Fruit fly (Drosophila melanogaster) whole organism, embryonic: Measurements from ENCODE around the gene mTTF.

Experiments
- Awh ChIP-seq: fragments of 200-800 bp; sonication (Bioruptor generic); IDR thresholded peaks from 2 replicates; pipeline ENCODE4, ENCODE4 v1.3.6; 2022; ENCODE audit warnings: missing biosample characterization, missing genetic modification characterization
- Bteb2 ChIP-seq: fragments of 200-800 bp; sonication (Bioruptor generic); optimal IDR thresholded peaks from 2 replicates; lab custom pipeline; 2016; ENCODE audit warnings: missing biosample characterization, missing genetic modification characterization
- CG12236 ChIP-seq: fragments of 200-800 bp; sonication (Bioruptor generic); optimal IDR thresholded peaks from 2 replicates; lab custom pipeline; 2016; ENCODE audit warnings: missing biosample characterization, missing genetic modification characterization
- CG12744 ChIP-seq: fragments of 200-800 bp; sonication (Bioruptor generic); optimal IDR thresholded peaks from 2 replicates; lab custom pipeline; 2016; ENCODE audit warnings: missing biosample characterization, missing genetic modification characterization
- CG13775 ChIP-seq: fragments of 200-800 bp; sonication (Bioruptor generic); optimal IDR thresholded peaks from 3 replicates; lab custom pipeline; 2017; ENCODE audit warnings: missing biosample characterization, mild to moderate bottlenecking, missing genetic modification characterization
- CG15601 ChIP-seq: fragments of 200-800 bp; sonication (Bioruptor generic); optimal IDR thresholded peaks from 3 replicates; lab custom pipeline; 2019; ENCODE audit warnings: missing biosample characterization, mild to moderate bottlenecking, missing genetic modification characterization, moderate library complexity
- CG3065 ChIP-seq: fragments of 200-800 bp; sonication (Bioruptor generic); optimal IDR thresholded peaks from 2 replicates; lab custom pipeline; 2016; ENCODE audit warnings: missing biosample characterization, missing genetic modification characterization
- CG3838 ChIP-seq: fragments of 200-800 bp; sonication (Bioruptor generic); optimal IDR thresholded peaks from 3 replicates; lab custom pipeline; 2016; ENCODE audit warnings: missing biosample characterization, missing genetic modification characterization
- CG4404 ChIP-seq: fragments of 200-800 bp; sonication (Bioruptor generic); IDR thresholded peaks from 2 replicates; pipeline ENCODE4 v1.3.6; 2022; ENCODE audit warnings: missing biosample characterization, missing genetic modification characterization
- CG4854 ChIP-seq: fragments of 200-800 bp; sonication (Bioruptor generic); optimal IDR thresholded peaks from 2 replicates; lab custom pipeline; 2016; ENCODE audit warnings: missing biosample characterization, missing genetic modification characterization, inconsistent platforms
- CG7987 ChIP-seq: fragments of 200-800 bp; sonication (Bioruptor generic); optimal IDR thresholded peaks from 2 replicates; lab custom pipeline; 2018; ENCODE audit warnings: missing biosample characterization, mild to moderate bottlenecking, missing genetic modification characterization, moderate library complexity
- CG8944 ChIP-seq: fragments of 200-800 bp; sonication (Bioruptor generic); optimal IDR thresholded peaks from 3 replicates; lab custom pipeline; 2016; ENCODE audit warnings: missing biosample characterization, missing genetic modification characterization
- Deaf1 ChIP-seq: fragments of 200-800 bp; optimal IDR thresholded peaks from 3 replicates; lab custom pipeline; 2019; ENCODE audit warnings: missing biosample characterization, mild to moderate bottlenecking, missing genetic modification characterization, moderate library complexity
- Dref ChIP-seq: fragments of 200-800 bp; sonication (Bioruptor generic); IDR thresholded peaks from 2 replicates; pipeline ENCODE4 v1.3.6; 2022; ENCODE audit warnings: missing biosample characterization, missing genetic modification characterization
- Drgx ChIP-seq: fragments of 200-800 bp; sonication (Bioruptor generic); IDR thresholded peaks from 2 replicates; pipeline ENCODE4 v1.3.6; 2022; ENCODE audit warnings: missing biosample characterization, missing genetic modification characterization
- Hey ChIP-seq: fragments of 200-800 bp; sonication (Bioruptor generic); optimal IDR thresholded peaks from 3 replicates; lab custom pipeline; 2018; ENCODE audit warnings: missing biosample characterization, mild to moderate bottlenecking, missing genetic modification characterization
- Mad ChIP-seq: fragments of 200-800 bp; sonication (Bioruptor generic); optimal IDR thresholded peaks from 2 replicates; lab custom pipeline; 2016; ENCODE audit warnings: missing biosample characterization, missing genetic modification characterization
- Mrtf ChIP-seq: fragments of 200-800 bp; sonication (Bioruptor generic); IDR thresholded peaks from 3 replicates; pipeline ENCODE4 v1.3.6; 2022; ENCODE audit warnings: missing biosample characterization, missing genetic modification characterization
- Pdp1 ChIP-seq, 2 experiments: fragments of 200-800 bp; sonication (Bioruptor generic); optimal IDR thresholded peaks; 3 replicates each; lab custom pipeline; 2016; ENCODE audit warnings: missing biosample characterization in 2 of 2, missing genetic modification characterization in 2 of 2, mild to moderate bottlenecking in 1 of 2, moderate library complexity in 1 of 2
- Spps ChIP-seq: fragments of 200-800 bp; sonication (Bioruptor generic); optimal IDR thresholded peaks from 2 replicates; lab custom pipeline; 2018; ENCODE audit warnings: missing biosample characterization, mild to moderate bottlenecking, missing genetic modification characterization
- Usf ChIP-seq: fragments of 200-800 bp; sonication (Bioruptor generic); optimal IDR thresholded peaks from 2 replicates; lab custom pipeline; 2017; ENCODE audit warnings: missing genotype, missing biosample characterization, missing genetic modification characterization
- al ChIP-seq: fragments of 200-800 bp; sonication (Bioruptor generic); IDR thresholded peaks from 2 replicates; pipeline ENCODE4 v1.3.6; 2022; ENCODE audit warnings: missing biosample characterization, missing genetic modification characterization
- aop ChIP-seq: fragments of 200-800 bp; sonication (Bioruptor generic); IDR thresholded peaks from 2 replicates; pipeline ENCODE4 v1.3.6; 2022; ENCODE audit warnings: missing biosample characterization, missing genetic modification characterization
- ato ChIP-seq: fragments of 200-800 bp; sonication (Bioruptor generic); IDR thresholded peaks from 2 replicates; pipeline ENCODE4 v1.3.6; 2022; ENCODE audit warnings: missing biosample characterization, missing genetic modification characterization; ENCODE audit not compliant: partially characterized antibody
- bsh ChIP-seq, 2 experiments: fragments of 200-800 bp; sonication (Bioruptor generic); optimal IDR thresholded peaks; 2 replicates each; lab custom pipeline; 2017 to 2018; ENCODE audit warnings: mild to moderate bottlenecking in 2 of 2, missing biosample characterization in 2 of 2, missing genetic modification characterization in 2 of 2, moderate library complexity in 1 of 2
- cad ChIP-seq: fragments of >200 bp; optimal IDR thresholded peaks from 2 replicates; lab custom pipeline; 2017; ENCODE audit warnings: missing biosample characterization, missing genetic modification characterization
- ci ChIP-seq: fragments of 200-800 bp; sonication (Bioruptor generic); IDR thresholded peaks from 3 replicates; pipeline ENCODE4 v1.3.6; 2022; ENCODE audit warnings: missing biosample characterization, missing genetic modification characterization
- en ChIP-seq: fragments of 200-800 bp; sonication (Bioruptor generic); optimal IDR thresholded peaks from 2 replicates; lab custom pipeline; 2016; ENCODE audit warnings: missing biosample characterization, missing genetic modification characterization
- fd102C ChIP-seq: fragments of 200-800 bp; sonication (Bioruptor generic); optimal IDR thresholded peaks from 2 replicates; lab custom pipeline; 2018; ENCODE audit warnings: missing biosample characterization, mild to moderate bottlenecking, missing genetic modification characterization, moderate library complexity
- fd64A ChIP-seq: fragments of 200-800 bp; sonication (Bioruptor generic); optimal IDR thresholded peaks from 3 replicates; lab custom pipeline; 2018; ENCODE audit warnings: missing biosample characterization, mild to moderate bottlenecking, missing genetic modification characterization
- ftz-f1 ChIP-seq: fragments of 200-800 bp; sonication (Bioruptor generic); optimal IDR thresholded peaks from 2 replicates; lab custom pipeline; 2016; ENCODE audit warnings: missing biosample characterization, missing genetic modification characterization
- gfzf ChIP-seq: fragments of 200-800 bp; sonication (Bioruptor generic); optimal IDR thresholded peaks from 2 replicates; lab custom pipeline; 2016; ENCODE audit warnings: missing biosample characterization, mild to moderate bottlenecking, missing genetic modification characterization, moderate library complexity
- gsb-n ChIP-seq: fragments of 200-800 bp; sonication (Bioruptor generic); optimal IDR thresholded peaks from 3 replicates; lab custom pipeline; 2018; ENCODE audit warnings: missing biosample characterization, mild to moderate bottlenecking, missing genetic modification characterization
- hbn ChIP-seq: fragments of 200-800 bp; sonication (Bioruptor generic); IDR thresholded peaks from 2 replicates; pipeline ENCODE4 v1.3.6; 2022; ENCODE audit warnings: missing biosample characterization, missing genetic modification characterization; ENCODE audit not compliant: partially characterized antibody
- inv ChIP-seq: fragments of 200-800 bp; sonication (Bioruptor generic); IDR thresholded peaks from 2 replicates; pipeline ENCODE4 v1.3.6; 2022; ENCODE audit warnings: missing biosample characterization, missing genetic modification characterization; ENCODE audit not compliant: partially characterized antibody
- jigr1 ChIP-seq: fragments of 200-800 bp; sonication (Bioruptor generic); IDR thresholded peaks from 3 replicates; pipeline ENCODE4 v1.3.6; 2022; ENCODE audit warnings: missing biosample characterization, missing genetic modification characterization
- jing ChIP-seq: fragments of 200-800 bp; sonication (Bioruptor generic); optimal IDR thresholded peaks from 2 replicates; lab custom pipeline; 2018; ENCODE audit warnings: missing biosample characterization, mild to moderate bottlenecking, missing genetic modification characterization
- lab ChIP-seq: fragments of 200-800 bp; sonication (Bioruptor generic); optimal IDR thresholded peaks from 3 replicates; lab custom pipeline; 2017; ENCODE audit warnings: missing biosample characterization, missing genetic modification characterization, mild to moderate bottlenecking, moderate library complexity, missing genetic modification reagents
- lilli ChIP-seq: fragments of 200-800 bp; sonication (Bioruptor generic); optimal IDR thresholded peaks from 3 replicates; lab custom pipeline; 2016; ENCODE audit warnings: missing biosample characterization, missing genetic modification characterization
- lov ChIP-seq, 2 experiments: fragments of 200-800 bp in 1 of 2; fragments of >200 bp in 1 of 2; sonication (Bioruptor generic) in 1 of 2; IDR thresholded peaks in 1 of 2; optimal IDR thresholded peaks in 1 of 2; 2 replicates in 1 of 2; 3 replicates in 1 of 2; pipeline versions ENCODE4 v1.3.6 to Lab custom; 2017 to 2022; ENCODE audit warnings: missing biosample characterization in 1 of 2, missing genetic modification characterization in 1 of 2
- luna ChIP-seq: fragments of 200-800 bp; sonication (Bioruptor generic); optimal IDR thresholded peaks from 2 replicates; lab custom pipeline; 2016; ENCODE audit warnings: missing biosample characterization, missing genetic modification characterization
- org-1 ChIP-seq: fragments of 200-800 bp; sonication (Bioruptor generic); optimal IDR thresholded peaks from 2 replicates; lab custom pipeline; 2017; ENCODE audit warnings: missing biosample characterization, missing genetic modification characterization
- pb ChIP-seq: fragments of 200-800 bp; sonication (Bioruptor generic); optimal IDR thresholded peaks from 3 replicates; lab custom pipeline; 2016; ENCODE audit warnings: missing biosample characterization, missing genetic modification characterization
- phol ChIP-seq: fragments of 200-800 bp; sonication (Bioruptor generic); optimal IDR thresholded peaks from 3 replicates; lab custom pipeline; 2018; ENCODE audit warnings: missing biosample characterization, mild to moderate bottlenecking, missing genetic modification characterization, moderate library complexity
- prd ChIP-seq, 3 experiments: fragments of >200 bp in 2 of 3; fragments of 200-800 bp in 1 of 3; sonication (Bioruptor generic) in 1 of 3; optimal IDR thresholded peaks in 2 of 3; IDR thresholded peaks in 1 of 3; 2 replicates in 2 of 3; 3 replicates in 1 of 3; pipeline versions ENCODE4 v1.3.6 to Lab custom; 2017 to 2022; ENCODE audit warnings: missing biosample characterization in 1 of 3, missing genetic modification characterization in 1 of 3
- ro ChIP-seq: fragments of 200-800 bp; sonication (Bioruptor generic); IDR thresholded peaks from 2 replicates; pipeline ENCODE4 v1.3.6; 2022; ENCODE audit warnings: missing biosample characterization, missing genetic modification characterization
- trem ChIP-seq: fragments of 200-800 bp; optimal IDR thresholded peaks from 3 replicates; lab custom pipeline; 2019; ENCODE audit warnings: missing biosample characterization, mild to moderate bottlenecking, missing genetic modification characterization, moderate library complexity
- zfh2 ChIP-seq: fragments of 200-800 bp; sonication (Bioruptor generic); optimal IDR thresholded peaks from 2 replicates; lab custom pipeline; 2016; ENCODE audit warnings: missing biosample characterization, missing genetic modification characterization

The mTTF gene

DNA sequence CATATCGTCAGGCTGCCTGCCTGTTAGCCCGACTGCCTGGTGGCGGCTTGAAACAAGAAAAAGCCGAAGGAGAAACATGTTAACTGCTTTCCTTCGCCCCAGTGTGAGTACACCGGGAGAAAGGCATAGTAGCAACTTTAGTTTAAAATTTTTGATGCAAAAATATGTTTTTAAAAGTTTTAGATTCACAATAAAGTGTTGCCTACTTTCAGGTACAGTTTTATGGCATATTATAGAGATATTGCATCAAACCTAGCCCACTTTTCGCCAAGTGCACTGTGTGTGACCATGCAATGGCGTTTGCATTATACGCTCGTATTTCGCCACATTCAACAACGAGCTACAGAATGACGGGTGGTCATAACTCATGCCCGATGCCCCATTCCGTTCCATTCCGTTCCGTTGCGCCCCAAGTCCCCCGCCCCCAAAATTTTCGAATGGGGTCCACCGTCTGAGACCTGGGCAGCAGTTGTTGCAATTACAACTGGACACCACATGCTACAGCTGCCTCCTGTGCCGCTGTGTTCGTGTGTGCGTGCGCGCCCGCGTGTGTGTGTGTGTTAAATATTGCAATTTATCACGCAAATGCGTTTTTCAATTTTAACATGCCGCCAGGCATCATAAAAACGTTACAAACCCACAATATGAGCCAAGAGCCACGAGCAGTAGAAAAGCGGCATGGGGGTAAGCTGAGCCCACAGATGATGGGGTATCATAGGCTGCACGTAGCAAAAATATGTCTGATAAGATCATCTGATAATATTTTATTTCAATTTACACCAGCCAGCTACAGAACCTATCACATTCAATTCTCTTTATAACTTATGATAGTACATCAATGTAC, 21.6 kb upstream of the mTTF start (continued):
- TF ChIP-seq jing (GFP tag; lab: Kevin White, UChicago) (peak; percentile 38), ci (GFP tag; lab: Robert Waterston, UW) (0 out of 3 replicates have a peak, but pooled peaks have one; percentile 13), trem (peak; percentile 1), aop (GFP tag; lab: Robert Waterston, UW) (no peak), Hey (no peak), CG4854 (GFP tag; lab: Kevin White, UChicago) (no peak), pb (GFP tag; lab: Kevin White, UChicago) (no peak), hbn (GFP tag; lab: Robert Waterston, UW) (no peak), CG7987 (GFP tag; lab: Kevin White, UChicago) (no peak), en (GFP tag; lab: Kevin White, UChicago) (no peak), Mrtf (GFP tag; lab: Robert Waterston, UW) (0 out of 3 replicates have a peak, but pooled peaks have one; percentile 18), Deaf1 (tag; lab: Kevin White, UChicago) (no peak), ro (GFP tag; lab: Robert Waterston, UW) (no peak), Mad (GFP tag; lab: Kevin White, UChicago) (no peak), prd (optimal IDR thresholded peaks at IDR 0.05; lab: Kevin White, UChicago) (no peak), prd (GFP tag; IDR thresholded peaks at IDR 0.05; lab: Robert Waterston, UW) (peak; percentile 82), luna (GFP tag; lab: Kevin White, UChicago) (no peak), jigr1 (no peak), Spps (no peak), al (no peak), ato (GFP tag; lab: Robert Waterston, UW) (no peak), ftz-f1 (GFP tag; lab: Kevin White, UChicago) (no peak), CG12236 (GFP tag; lab: Kevin White, UChicago) (no peak), fd102C (GFP tag; lab: Kevin White, UChicago) (no peak), lab (peak; percentile 34), Usf (GFP tag; lab: Kevin White, UChicago) (no peak), org-1 (GFP tag; lab: Kevin White, UChicago) (no peak), CG8944 (GFP tag; lab: Kevin White, UChicago) (no peak), Drgx (peak; percentile 97), CG15601 (no peak), CG13775 (peak; percentile 4), fd64A (GFP tag; lab: Kevin White, UChicago) (no peak), CG3065 (GFP tag; lab: Kevin White, UChicago) (no peak), Bteb2 (no peak), gsb-n (tag; lab: Kevin White, UChicago) (no peak), Pdp1 (GFP tag; optimal IDR thresholded peaks at IDR 0.05; lab: Kevin White, UChicago) (peak in 1 of 2 experiments; percentile 26), CG4404 (peak; percentile 41; the same call in 1 of the 2 replicates), cad (GFP tag; lab: Kevin White, UChicago) (no peak), lov (optimal IDR thresholded peaks at IDR 0.05; lab: Kevin White, UChicago) (no peak), lov (GFP tag; IDR thresholded peaks at IDR 0.05; lab: Robert Waterston, UW) (no peak), inv (GFP tag; lab: Robert Waterston, UW) (no peak), bsh (GFP tag; optimal IDR thresholded peaks at IDR 0.05; lab: Kevin White, UChicago) (peak; percentile 41 to 72), Dref (no peak), phol (peak; percentile 47), CG12744 (peak; percentile 13), gfzf (GFP tag; lab: Kevin White, UChicago) (no peak), CG3838 (GFP tag; lab: Kevin White, UChicago) (no peak), lilli (GFP tag; lab: Kevin White, UChicago) (no peak), zfh2 (GFP tag; lab: Kevin White, UChicago) (no peak), Awh (no peak)
